Fruit fly (Drosophila melanogaster) whole organism, embryonic: ENCODE measurements around the gene Arl8.

Source experiments
- ATbp ChIP-seq: fragments of 200-800 bp; sonication (Bioruptor generic); optimal IDR thresholded peaks from 2 replicates; lab custom pipeline; 2017; ENCODE audit warnings: missing biosample characterization, mild to moderate bottlenecking, missing genetic modification characterization, missing genetic modification reagents
- Ada2b ChIP-seq: fragments of 200-800 bp; sonication (Bioruptor generic); IDR thresholded peaks from 2 replicates; pipeline ENCODE4 v1.3.6; 2022; ENCODE audit warnings: missing biosample characterization, missing genetic modification characterization
- Asciz ChIP-seq: fragments of 200-800 bp; sonication (Bioruptor generic); optimal IDR thresholded peaks from 2 replicates; lab custom pipeline; 2017; ENCODE audit warnings: missing biosample characterization, mild to moderate bottlenecking, missing genetic modification characterization, missing genetic modification reagents
- CG12071 ChIP-seq: fragments of 200-800 bp; sonication (Bioruptor generic); optimal IDR thresholded peaks from 3 replicates; lab custom pipeline; 2018; ENCODE audit warnings: missing biosample characterization, mild to moderate bottlenecking, missing genetic modification characterization
- CG12659 ChIP-seq: fragments of 200-800 bp; sonication (Bioruptor generic); optimal IDR thresholded peaks from 3 replicates; lab custom pipeline; 2017; ENCODE audit warnings: mild to moderate bottlenecking, missing biosample characterization, missing genetic modification reagents, missing genetic modification characterization
- CG13296 ChIP-seq: fragments of 200-800 bp; sonication (Bioruptor generic); optimal IDR thresholded peaks from 3 replicates; lab custom pipeline; 2018; ENCODE audit warnings: missing biosample characterization, mild to moderate bottlenecking, missing genetic modification characterization
- CG13775 ChIP-seq: fragments of 200-800 bp; sonication (Bioruptor generic); optimal IDR thresholded peaks from 3 replicates; lab custom pipeline; 2017; ENCODE audit warnings: missing biosample characterization, mild to moderate bottlenecking, missing genetic modification characterization
- CG14667 ChIP-seq: fragments of 200-800 bp; sonication (Bioruptor generic); IDR thresholded peaks from 2 replicates; pipeline ENCODE4 v1.3.6; 2022; ENCODE audit warnings: missing biosample characterization, missing genetic modification characterization
- CG1647 ChIP-seq: fragments of 200-800 bp; sonication (Bioruptor generic); optimal IDR thresholded peaks from 3 replicates; lab custom pipeline; 2016; ENCODE audit warnings: missing biosample characterization, missing genetic modification characterization
- CG2116 ChIP-seq: fragments of 200-800 bp; sonication (Bioruptor generic); optimal IDR thresholded peaks from 3 replicates; lab custom pipeline; 2018; ENCODE audit warnings: missing biosample characterization, mild to moderate bottlenecking, missing genetic modification characterization
- CG30403 ChIP-seq: fragments of 200-800 bp; sonication (Bioruptor generic); optimal IDR thresholded peaks from 3 replicates; lab custom pipeline; 2016; ENCODE audit warnings: missing biosample characterization, missing genetic modification characterization
- CG31224 ChIP-seq: fragments of 200-800 bp; sonication (Bioruptor generic); IDR thresholded peaks from 2 replicates; pipeline ENCODE4 v1.3.6; 2022; ENCODE audit warnings: missing biosample characterization, missing genetic modification characterization
- CG6272 ChIP-seq: fragments of 200-800 bp; sonication (Bioruptor generic); IDR thresholded peaks from 2 replicates; pipeline ENCODE4 v1.3.6; 2022; ENCODE audit warnings: missing biosample characterization, missing genetic modification characterization
- CG8290 ChIP-seq, 3 experiments: fragments of 200-800 bp; sonication (Bioruptor generic); optimal IDR thresholded peaks; 2 replicates each; lab custom pipeline; 2016 to 2019; ENCODE audit warnings: missing biosample characterization in 3 of 3, missing genetic modification characterization in 3 of 3, mild to moderate bottlenecking in 2 of 3, moderate library complexity in 1 of 3
- CG8478 ChIP-seq: fragments of >200 bp; optimal IDR thresholded peaks from 2 replicates; lab custom pipeline; 2018
- CG8924 ChIP-seq: fragments of 200-800 bp; optimal IDR thresholded peaks from 3 replicates; lab custom pipeline; 2019; ENCODE audit warnings: missing biosample characterization, mild to moderate bottlenecking, missing genetic modification characterization, moderate library complexity
- CG9215 ChIP-seq: fragments of 200-800 bp; sonication (Bioruptor generic); IDR thresholded peaks from 2 replicates; pipeline ENCODE4 v1.3.6; 2022; ENCODE audit warnings: missing biosample characterization, missing genetic modification characterization
- CG9797 ChIP-seq: fragments of 200-800 bp; sonication (Bioruptor generic); optimal IDR thresholded peaks from 3 replicates; lab custom pipeline; 2018; ENCODE audit warnings: missing biosample characterization, mild to moderate bottlenecking, missing genetic modification characterization
- CG9876 ChIP-seq: fragments of 200-800 bp; sonication (Bioruptor generic); optimal IDR thresholded peaks from 2 replicates; lab custom pipeline; 2016; ENCODE audit warnings: missing biosample characterization, missing genetic modification characterization
- Dref ChIP-seq: fragments of 200-800 bp; sonication (Bioruptor generic); IDR thresholded peaks from 2 replicates; pipeline ENCODE4 v1.3.6; 2022; ENCODE audit warnings: missing biosample characterization, missing genetic modification characterization
- Ets97D ChIP-seq: fragments of 200-800 bp; sonication (Bioruptor generic); optimal IDR thresholded peaks from 3 replicates; lab custom pipeline; 2016; ENCODE audit warnings: missing biosample characterization, missing genetic modification characterization
- MBD-R2 ChIP-seq: fragments of 200-800 bp; sonication (Bioruptor generic); IDR thresholded peaks from 2 replicates; pipeline ENCODE4 v1.3.6; 2022; ENCODE audit warnings: missing biosample characterization, missing genetic modification characterization
- Oli ChIP-seq: fragments of 200-800 bp; sonication (Bioruptor generic); optimal IDR thresholded peaks from 2 replicates; lab custom pipeline; 2018; ENCODE audit warnings: missing biosample characterization, mild to moderate bottlenecking, missing genetic modification characterization, moderate library complexity
- Rfx ChIP-seq: fragments of 200-800 bp; sonication (Bioruptor generic); IDR thresholded peaks from 2 replicates; pipeline ENCODE4 v1.3.6; 2022; ENCODE audit warnings: missing biosample characterization, missing genetic modification characterization
- Rx ChIP-seq: fragments of 200-800 bp; sonication (Bioruptor generic); IDR thresholded peaks from 2 replicates; pipeline ENCODE4 v1.3.6; 2022; ENCODE audit warnings: missing biosample characterization, missing genetic modification characterization
- TFAM ChIP-seq: fragments of 200-800 bp; sonication (Bioruptor generic); optimal IDR thresholded peaks from 2 replicates; lab custom pipeline; 2017; ENCODE audit warnings: missing biosample characterization, missing genetic modification characterization, inconsistent platforms
- amos ChIP-seq: fragments of 200-800 bp; sonication (Bioruptor generic); IDR thresholded peaks from 2 replicates; pipeline ENCODE4 v1.3.6; 2022; ENCODE audit warnings: missing biosample characterization, missing genetic modification characterization; ENCODE audit not compliant: partially characterized antibody
- ap ChIP-seq: fragments of 200-800 bp; sonication (Bioruptor generic); IDR thresholded peaks from 2 replicates; pipeline ENCODE4 v1.3.6; 2022; ENCODE audit warnings: missing biosample characterization, missing genetic modification characterization
- ato ChIP-seq: fragments of 200-800 bp; sonication (Bioruptor generic); IDR thresholded peaks from 2 replicates; pipeline ENCODE4 v1.3.6; 2022; ENCODE audit warnings: missing biosample characterization, missing genetic modification characterization; ENCODE audit not compliant: partially characterized antibody
- az2 ChIP-seq: fragments of 200-800 bp; sonication (Bioruptor generic); optimal IDR thresholded peaks from 3 replicates; lab custom pipeline; 2016; ENCODE audit warnings: missing biosample characterization, missing genetic modification characterization
- croc ChIP-seq: fragments of 200-800 bp; sonication (Bioruptor generic); conservative IDR thresholded peaks from 3 replicates; pipeline ENCODE4 v1.3.6; 2022; ENCODE audit warnings: missing biosample characterization, missing genetic modification characterization
- crol ChIP-seq: fragments of 200-800 bp; sonication (Bioruptor generic); IDR thresholded peaks from 2 replicates; pipeline ENCODE4 v1.3.6; 2022; ENCODE audit warnings: missing biosample characterization, missing genetic modification characterization
- ems ChIP-seq: fragments of 200-800 bp; sonication (Bioruptor generic); optimal IDR thresholded peaks from 3 replicates; lab custom pipeline; 2016; ENCODE audit warnings: missing biosample characterization, missing genetic modification characterization
- eve ChIP-seq, 2 experiments: fragments of >200 bp; optimal IDR thresholded peaks; 2 replicates each; lab custom pipeline; 2017; ENCODE audit warnings: missing biosample characterization in 2 of 2, missing genetic modification characterization in 2 of 2
- fd3F ChIP-seq: fragments of 200-800 bp; sonication (Bioruptor generic); optimal IDR thresholded peaks from 2 replicates; lab custom pipeline; 2018; ENCODE audit warnings: missing biosample characterization, mild to moderate bottlenecking, missing genetic modification characterization, moderate library complexity
- fd96Cb ChIP-seq: fragments of 200-800 bp; sonication (Bioruptor generic); optimal IDR thresholded peaks from 2 replicates; lab custom pipeline; 2018; ENCODE audit warnings: missing biosample characterization, mild to moderate bottlenecking, missing genetic modification characterization, moderate library complexity
- gce ChIP-seq: fragments of 200-800 bp; sonication (Bioruptor generic); IDR thresholded peaks from 3 replicates; pipeline ENCODE4 v1.3.6; 2022; ENCODE audit warnings: missing biosample characterization, missing genetic modification characterization
- gem ChIP-seq: fragments of 200-800 bp; sonication (Bioruptor generic); optimal IDR thresholded peaks from 2 replicates; lab custom pipeline; 2019; ENCODE audit warnings: missing biosample characterization, mild to moderate bottlenecking, missing genetic modification characterization, moderate library complexity
- grn ChIP-seq: fragments of 200-800 bp; sonication (Bioruptor generic); optimal IDR thresholded peaks from 3 replicates; lab custom pipeline; 2017; ENCODE audit warnings: missing biosample characterization, missing genetic modification characterization
- her ChIP-seq: fragments of 200-800 bp; sonication (Bioruptor generic); optimal IDR thresholded peaks from 2 replicates; lab custom pipeline; 2016; ENCODE audit warnings: missing biosample characterization, missing genetic modification characterization
- ind ChIP-seq: fragments of 200-800 bp; sonication (Bioruptor generic); optimal IDR thresholded peaks from 3 replicates; lab custom pipeline; 2016; ENCODE audit warnings: missing biosample characterization, missing genetic modification characterization
- kah ChIP-seq: fragments of 200-800 bp; sonication (Bioruptor generic); optimal IDR thresholded peaks from 2 replicates; lab custom pipeline; 2018; ENCODE audit warnings: missing biosample characterization, mild to moderate bottlenecking, missing genetic modification characterization
- lmd ChIP-seq: fragments of 200-800 bp; sonication (Bioruptor generic); IDR thresholded peaks from 2 replicates; pipeline ENCODE4 v1.3.6; 2022; ENCODE audit warnings: missing biosample characterization, missing genetic modification characterization
- lola ChIP-seq, 3 experiments: fragments of >200 bp in 2 of 3; fragments of 200-800 bp in 1 of 3; sonication (Bioruptor generic) in 1 of 3; optimal IDR thresholded peaks; 2 replicates each; lab custom pipeline; 2017 to 2019; ENCODE audit warnings: missing biosample characterization in 3 of 3, missing genetic modification characterization in 3 of 3, mild to moderate bottlenecking in 1 of 3, moderate library complexity in 1 of 3
- odd ChIP-seq: fragments of 200-800 bp; sonication (Bioruptor generic); optimal IDR thresholded peaks from 2 replicates; lab custom pipeline; 2017; ENCODE audit warnings: missing biosample characterization, mild to moderate bottlenecking, missing genetic modification characterization
- p53 ChIP-seq: fragments of 200-800 bp; sonication (Bioruptor generic); optimal IDR thresholded peaks from 2 replicates; lab custom pipeline; 2016; ENCODE audit warnings: missing biosample characterization, missing genetic modification characterization
- pfk ChIP-seq: fragments of 200-800 bp; sonication (Bioruptor generic); optimal IDR thresholded peaks from 2 replicates; lab custom pipeline; 2018; ENCODE audit warnings: missing biosample characterization, mild to moderate bottlenecking, missing genetic modification characterization, moderate library complexity
- schlank ChIP-seq: fragments of 200-800 bp; sonication (Bioruptor generic); optimal IDR thresholded peaks from 2 replicates; lab custom pipeline; 2018; ENCODE audit warnings: missing biosample characterization, mild to moderate bottlenecking, missing genetic modification characterization
- tup ChIP-seq: fragments of 200-800 bp; sonication (Bioruptor generic); optimal IDR thresholded peaks from 2 replicates; lab custom pipeline; 2016; ENCODE audit warnings: missing biosample characterization, mild to moderate bottlenecking, missing genetic modification characterization, moderate library complexity
- usp ChIP-seq: fragments of >200 bp; optimal IDR thresholded peaks from 2 replicates; lab custom pipeline; 2017; ENCODE audit warnings: missing biosample characterization, missing genetic modification characterization
- wor ChIP-seq: fragments of 200-800 bp; sonication (Bioruptor generic); IDR thresholded peaks from 2 replicates; pipeline ENCODE4 v1.3.6; 2022; ENCODE audit warnings: missing biosample characterization, missing genetic modification characterization
- zen ChIP-seq: fragments of 200-800 bp; sonication (Bioruptor generic); optimal IDR thresholded peaks from 3 replicates; lab custom pipeline; 2018; ENCODE audit warnings: missing biosample characterization, mild to moderate bottlenecking, missing genetic modification characterization, moderate library complexity

Arl8 gene

dm6 chr3R:8115205-8115604 lies 11.2 kb upstream of the Arl8 start (continued):
- TF ChIP-seq Rfx (GFP tag; lab: Robert Waterston, UW) (peak; percentile 46; the same call in 1 of the 2 replicates), az2 (GFP tag; lab: Kevin White, UChicago) (no peak), usp (GFP tag; lab: Kevin White, UChicago) (no peak), ATbp (GFP tag; lab: Kevin White, UChicago) (peak; percentile 57), grn (GFP tag; lab: Kevin White, UChicago) (peak; percentile 77), CG8290 (GFP tag; optimal IDR thresholded peaks at IDR 0.05; lab: Kevin White, UChicago) (no peak), CG8290 (tag; optimal IDR thresholded peaks at IDR 0.05; lab: Kevin White, UChicago) (peak in 1 of 2 experiments; percentile 76), odd (GFP tag; lab: Kevin White, UChicago) (peak; percentile 46), lola (GFP tag; optimal IDR thresholded peaks at IDR 0.05; lab: Kevin White, UChicago) (no peak), CG13775 (GFP tag; lab: Kevin White, UChicago) (no peak), Rx (GFP tag; lab: Robert Waterston, UW) (no peak), croc (GFP tag; lab: Robert Waterston, UW) (no peak), wor (GFP tag; lab: Robert Waterston, UW) (no peak), her (no peak), gem (tag; lab: Kevin White, UChicago) (peak; percentile 9), ap (GFP tag; lab: Robert Waterston, UW) (no peak), CG8478 (no peak), schlank (tag; lab: Kevin White, UChicago) (peak; percentile 64), Dref (no peak), ato (no peak), CG30403 (GFP tag; lab: Kevin White, UChicago) (no peak), CG9797 (GFP tag; lab: Kevin White, UChicago) (no peak), CG9876 (no peak), CG13296 (peak; percentile 62), eve (GFP tag; optimal IDR thresholded peaks at IDR 0.05; lab: Kevin White, UChicago) (no peak), CG14667 (no peak), ems (GFP tag; lab: Kevin White, UChicago) (no peak), fd96Cb (tag; lab: Kevin White, UChicago) (no peak), CG2116 (no peak), Ada2b (GFP tag; lab: Robert Waterston, UW) (no peak), CG9215 (no peak), lmd (GFP tag; lab: Robert Waterston, UW) (no peak), CG6272 (GFP tag; lab: Robert Waterston, UW) (no peak), p53 (GFP tag; lab: Kevin White, UChicago) (no peak), zen (tag; lab: Kevin White, UChicago) (no peak), CG12071 (GFP tag; lab: Kevin White, UChicago) (peak; percentile 44), CG12659 (no peak), ind (GFP tag; lab: Kevin White, UChicago) (no peak), kah (GFP tag; lab: Kevin White, UChicago) (no peak), TFAM (GFP tag; lab: Kevin White, UChicago) (no peak), tup (no peak), Asciz (GFP tag; lab: Kevin White, UChicago) (peak; percentile 23), CG8924 (no peak), MBD-R2 (GFP tag; lab: Robert Waterston, UW) (no peak), gce (GFP tag; lab: Robert Waterston, UW) (no peak), CG31224 (GFP tag; lab: Robert Waterston, UW) (no peak), CG1647 (peak; percentile 13), crol (GFP tag; lab: Robert Waterston, UW) (no peak), Oli (tag; lab: Kevin White, UChicago) (no peak), fd3F (GFP tag; lab: Kevin White, UChicago) (peak; percentile 57), amos (GFP tag; lab: Robert Waterston, UW) (no peak), pfk (GFP tag; lab: Kevin White, UChicago) (peak; percentile 59), Ets97D (no peak)
